Worm (Caenorhabditis elegans) whole organism, early embryonic: ENCODE results near the gene spe-19.
A peak's percentile ranks its signal among the peaks of the same experiment; 100 is the strongest.

Source experiments
- B0310.2 ChIP-seq: sonication (generic microtip); optimal IDR thresholded peaks from 2 replicates; lab custom pipeline; 2016; ENCODE audit warnings: mild to moderate bottlenecking, missing genetic modification characterization, missing compliant biosample characterization
- F13C5.2 ChIP-seq: sonication (generic microtip); optimal IDR thresholded peaks from 2 replicates; lab custom pipeline; 2017; ENCODE audit warnings: mild to moderate bottlenecking, missing genetic modification characterization, inconsistent platforms, missing compliant biosample characterization
- aly-1 ChIP-seq: sonication (generic microtip); optimal IDR thresholded peaks from 2 replicates; lab custom pipeline; 2016; ENCODE audit warnings: missing genetic modification characterization, missing compliant biosample characterization
- ama-1 ChIP-seq: fragments of 150-350 bp; optimal IDR thresholded peaks from 2 replicates; lab custom pipeline; 2014
- ceh-13 ChIP-seq: fragments of 200-800 bp; sonication (Bioruptor generic); optimal IDR thresholded peaks from 2 replicates; lab custom pipeline; 2018; ENCODE audit warnings: mild to moderate bottlenecking, missing genetic modification characterization, missing compliant biosample characterization
- ceh-36 ChIP-seq: sonication (generic microtip); optimal IDR thresholded peaks from 2 replicates; lab custom pipeline; 2016; ENCODE audit warnings: missing genetic modification characterization, inconsistent platforms, missing compliant biosample characterization
- ets-7 ChIP-seq: sonication (generic microtip); optimal IDR thresholded peaks from 2 replicates; lab custom pipeline; 2016; ENCODE audit warnings: missing genotype, missing genetic modification characterization, missing compliant biosample characterization
- flt-1 ChIP-seq: fragments of 200-800 bp; sonication (Bioruptor generic); IDR thresholded peaks from 2 replicates; pipeline ENCODE4 v1.3.6; 2022; ENCODE audit warnings: missing genetic modification characterization, missing compliant biosample characterization
- hmbx-1 ChIP-seq: sonication (generic microtip); optimal IDR thresholded peaks from 2 replicates; lab custom pipeline; 2016; ENCODE audit warnings: mild to moderate bottlenecking, missing genetic modification characterization, missing compliant biosample characterization
- hmg-4 ChIP-seq: fragments of 200-800 bp; sonication (Bioruptor generic); optimal IDR thresholded peaks from 2 replicates; lab custom pipeline; 2018; ENCODE audit warnings: mild to moderate bottlenecking, missing genetic modification characterization, missing compliant biosample characterization
- hnd-1 ChIP-seq: sonication (generic microtip); optimal IDR thresholded peaks from 2 replicates; lab custom pipeline; 2016; ENCODE audit warnings: missing genetic modification characterization, missing compliant biosample characterization
- pes-1 ChIP-seq: fragments of 200-800 bp; sonication (Bioruptor generic); IDR thresholded peaks from 2 replicates; pipeline ENCODE4 v1.3.6; 2022; ENCODE audit warnings: missing genetic modification reagents, missing genetic modification characterization, missing compliant biosample characterization
- scrt-1 ChIP-seq: fragments of 200-800 bp; sonication (Bioruptor generic); IDR thresholded peaks from 2 replicates; pipeline ENCODE4 v1.3.6; 2022; ENCODE audit warnings: missing genetic modification characterization, missing compliant biosample characterization
- sea-1 ChIP-seq: fragments of 200-800 bp; sonication (Bioruptor generic); conservative IDR thresholded peaks from 2 replicates; pipeline ENCODE4 v1.3.6; 2022; ENCODE audit warnings: missing genetic modification characterization, missing compliant biosample characterization
- tbx-11 ChIP-seq: fragments of 200-800 bp; sonication (Bioruptor generic); IDR thresholded peaks from 2 replicates; pipeline ENCODE4 v1.3.6; 2022; ENCODE audit warnings: missing genetic modification characterization, missing compliant biosample characterization
- tbx-37 ChIP-seq: fragments of 200-800 bp; sonication (Bioruptor generic); conservative IDR thresholded peaks from 2 replicates; pipeline ENCODE4 v1.3.6; 2022; ENCODE audit warnings: missing genetic modification reagents, missing genetic modification characterization, missing compliant biosample characterization
- tra-4 ChIP-seq: sonication (generic microtip); optimal IDR thresholded peaks from 2 replicates; lab custom pipeline; 2017; ENCODE audit warnings: missing genetic modification characterization, missing compliant biosample characterization

The spe-19 gene

DNA sequence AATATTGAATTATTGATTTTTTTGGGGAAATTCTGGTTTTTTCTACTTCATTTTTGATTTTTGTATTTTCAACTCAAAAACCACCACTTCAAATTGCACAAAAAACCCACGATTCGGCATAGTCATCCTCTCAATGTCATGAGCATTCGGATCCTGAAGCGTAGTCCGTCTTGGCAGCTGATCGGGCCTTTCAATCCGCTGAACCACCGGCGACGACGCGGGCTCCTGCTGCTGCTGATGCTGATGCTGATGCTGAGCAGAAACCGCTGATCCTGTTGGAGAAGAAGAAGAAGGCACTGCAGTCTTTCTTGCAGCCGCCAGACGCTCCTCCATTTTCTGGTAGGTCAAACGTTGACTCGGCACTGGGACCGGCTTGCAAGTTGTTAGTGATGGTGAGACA, 48.1 kb downstream of the spe-19 start:
- no peak for TF ChIP-seq scrt-1 (GFP tag; lab: Robert Waterston, UW)
- TF ChIP-seq hmg-4 (GFP tag; lab: Kevin White, UChicago) = no peak
- TF ChIP-seq tbx-37 (GFP tag; lab: Robert Waterston, UW) = no peak
- TF ChIP-seq tbx-11 (GFP tag; lab: Robert Waterston, UW) = no peak
- TF ChIP-seq ceh-36 = no peak
- no peak for TF ChIP-seq pes-1 (GFP tag; lab: Robert Waterston, UW)
- TF ChIP-seq ets-7 = no peak
- TF ChIP-seq hnd-1 (tag; lab: Kevin White, UChicago) = no peak
- TF ChIP-seq ceh-13 (GFP tag; lab: Kevin White, UChicago) = no peak
- no peak for TF ChIP-seq B0310.2
- no peak for TF ChIP-seq tra-4
- TF ChIP-seq F13C5.2 (tag; lab: Kevin White, UChicago) = no peak
- no peak for TF ChIP-seq hmbx-1 (tag; lab: Kevin White, UChicago)
- TF ChIP-seq ama-1 (lab: Kevin White, UChicago) = no peak
- TF ChIP-seq sea-1 = no peak
- no peak for TF ChIP-seq flt-1 (GFP tag; lab: Robert Waterston, UW)

- TF ChIP-seq ama-1 (lab: Kevin White, UChicago) = peak; percentile 13
- peak; percentile 93 for TF ChIP-seq ceh-36
- TF ChIP-seq pes-1 (GFP tag; lab: Robert Waterston, UW) = no peak
- TF ChIP-seq scrt-1 (GFP tag; lab: Robert Waterston, UW) = no peak
- TF ChIP-seq F13C5.2 (tag; lab: Kevin White, UChicago) = no peak
- TF ChIP-seq hnd-1 (tag; lab: Kevin White, UChicago) = no peak
- TF ChIP-seq ets-7 = no peak
Measured at ce11 chrV:19998203-19998836, 48.9 kb downstream of the spe-19 start.

DNA sequence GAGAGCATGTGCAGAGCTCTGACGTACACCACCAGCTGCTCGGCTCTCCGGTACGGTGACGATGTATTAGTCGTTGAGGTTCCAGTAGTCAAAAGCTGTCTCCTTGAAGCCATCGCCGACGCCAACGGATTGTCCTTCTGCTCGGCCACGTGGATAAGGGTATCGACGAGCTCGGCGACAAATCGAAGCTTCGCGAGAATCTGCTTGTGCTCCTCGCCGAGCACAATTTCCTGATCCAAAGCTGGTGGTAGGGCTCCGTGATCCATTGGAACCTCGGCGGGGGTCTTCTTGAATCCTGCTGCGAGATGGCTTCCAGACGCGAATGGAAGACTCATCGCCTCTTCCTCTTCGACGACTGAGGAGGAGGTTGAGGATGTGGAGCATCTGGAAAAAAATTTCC, 49.7 kb downstream of the spe-19 start:
- TF ChIP-seq ceh-13 (GFP tag; lab: Kevin White, UChicago) = no peak
- no peak for TF ChIP-seq scrt-1 (GFP tag; lab: Robert Waterston, UW)
- TF ChIP-seq ceh-36 = no peak
- no peak for TF ChIP-seq B0310.2
- TF ChIP-seq aly-1 = no peak
- TF ChIP-seq tra-4 = no peak
- no peak for TF ChIP-seq hmg-4 (GFP tag; lab: Kevin White, UChicago)
- no peak for TF ChIP-seq flt-1 (GFP tag; lab: Robert Waterston, UW)
- TF ChIP-seq sea-1 = no peak

ce11 chrV:19994665-19995064, 52.5 kb downstream of the spe-19 start:
- no peak for TF ChIP-seq tra-4
- no peak for TF ChIP-seq F13C5.2 (tag; lab: Kevin White, UChicago)
- no peak for TF ChIP-seq ets-7
- no peak for TF ChIP-seq ceh-13 (GFP tag; lab: Kevin White, UChicago)
- TF ChIP-seq aly-1 = no peak
- TF ChIP-seq ceh-36 = no peak
- no peak for TF ChIP-seq hnd-1 (tag; lab: Kevin White, UChicago)
- TF ChIP-seq flt-1 (GFP tag; lab: Robert Waterston, UW) = no peak
- TF ChIP-seq hmg-4 (GFP tag; lab: Kevin White, UChicago) = no peak
- no peak for TF ChIP-seq scrt-1 (GFP tag; lab: Robert Waterston, UW)
- no peak for TF ChIP-seq ama-1 (lab: Kevin White, UChicago)
- no peak for TF ChIP-seq sea-1
- no peak for TF ChIP-seq B0310.2
- no peak for TF ChIP-seq hmbx-1 (tag; lab: Kevin White, UChicago)
- TF ChIP-seq tbx-37 (GFP tag; lab: Robert Waterston, UW) = no peak

DNA sequence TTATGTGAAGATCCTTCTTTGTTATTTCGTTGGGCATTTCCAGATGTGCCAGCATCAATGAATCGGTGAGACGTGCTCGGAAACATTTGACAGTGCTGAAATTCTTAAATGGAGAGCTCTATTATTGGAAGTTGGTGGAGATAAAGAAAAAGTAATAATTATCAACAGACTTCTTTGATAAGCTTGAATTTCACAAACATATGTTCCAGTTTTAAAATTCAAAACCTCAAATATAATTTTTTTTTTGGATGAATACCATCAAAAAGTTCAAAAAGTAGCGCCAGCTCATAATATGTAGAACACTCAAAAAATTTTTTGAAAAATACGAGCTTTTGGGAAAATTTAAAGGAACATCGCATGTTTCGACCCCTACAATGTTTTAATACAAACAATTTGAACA, 53.1 kb downstream of the spe-19 start, which contains the start of gene Y60A3A.25:
Y60A3A.25 (minus strand) TSS at position 101 of the 400 bp plus-strand sequence.
- TF ChIP-seq ama-1 (lab: Kevin White, UChicago) (no peak), tbx-37 (GFP tag; lab: Robert Waterston, UW) (no peak), F13C5.2 (tag; lab: Kevin White, UChicago) (no peak), B0310.2 (no peak), sea-1 (no peak), ets-7 (no peak)
